Fruit fly (Drosophila melanogaster): Measurements from ENCODE around the gene atms.
A peak's percentile ranks its signal among the peaks of the same experiment; 100 is the strongest.

atms gene

dm6 chr3R:4806318-4806757 is 56.5 kb downstream of the atms start (continued):
- no peak for TF ChIP-seq tx (GFP tag; optimal IDR thresholded peaks at IDR 0.05)
- TF ChIP-seq CG15601 (tag; optimal IDR thresholded peaks at IDR 0.05): peak; percentile 78
- TF ChIP-seq otp (GFP tag; IDR thresholded peaks at IDR 0.05): peak; percentile 80
- TF ChIP-seq ATbp (GFP tag; optimal IDR thresholded peaks at IDR 0.05): peak; percentile 90
- TF ChIP-seq sim (GFP tag; IDR thresholded peaks at IDR 0.05): peak; percentile 68; the same call in 1 of the 2 replicates
- TF ChIP-seq sr (GFP tag; IDR thresholded peaks at IDR 0.05): peak; percentile 38; the same call in 1 of the 3 replicates
- peak; percentile 42; the same call in 1 of the 2 replicates for TF ChIP-seq CG13287 (GFP tag; IDR thresholded peaks at IDR 0.05; ENCODE audit: partially characterized antibody)
- TF ChIP-seq Oli (tag; optimal IDR thresholded peaks at IDR 0.05): peak; percentile 11
- no peak for TF ChIP-seq C15 (GFP tag; IDR thresholded peaks at IDR 0.05)
- TF ChIP-seq CG3163 (GFP tag; optimal IDR thresholded peaks at IDR 0.05): peak; percentile 63
- TF ChIP-seq Dad (GFP tag; optimal IDR thresholded peaks at IDR 0.05): no peak
- no peak for TF ChIP-seq zfh2 (GFP tag; optimal IDR thresholded peaks at IDR 0.05)
- peak; percentile 34 for TF ChIP-seq CG15696 (tag; optimal IDR thresholded peaks at IDR 0.05)
- peak; percentile 18; the same call in 1 of the 2 replicates for TF ChIP-seq rib (GFP tag; IDR thresholded peaks at IDR 0.05)
- peak; percentile 46 for TF ChIP-seq cwo (GFP tag; optimal IDR thresholded peaks at IDR 0.05)
- peak; percentile 69 for TF ChIP-seq CG33213 (GFP tag; optimal IDR thresholded peaks at IDR 0.05)
- peak; percentile 46 for TF ChIP-seq Side (GFP tag; optimal IDR thresholded peaks at IDR 0.05)
- TF ChIP-seq Nf-YC (tag; optimal IDR thresholded peaks at IDR 0.05): peak; percentile 29
- TF ChIP-seq CG17912 (GFP tag; optimal IDR thresholded peaks at IDR 0.05): peak; percentile 63
- peak; percentile 32 for TF ChIP-seq grau (tag; optimal IDR thresholded peaks at IDR 0.05)
- TF ChIP-seq CG8388 (GFP tag; optimal IDR thresholded peaks at IDR 0.05): peak; percentile 35
- peak; percentile 41; the same call in 1 of the 2 replicates for TF ChIP-seq NFAT (GFP tag; IDR thresholded peaks at IDR 0.05)
- no peak for TF ChIP-seq CG32772 (GFP tag; IDR thresholded peaks at IDR 0.05)
- TF ChIP-seq dimm (GFP tag; IDR thresholded peaks at IDR 0.05): no peak
- no peak for TF ChIP-seq CG1602 (GFP tag; optimal IDR thresholded peaks at IDR 0.05)
- TF ChIP-seq stwl (tag; optimal IDR thresholded peaks at IDR 0.05): peak; percentile 29
- no peak for TF ChIP-seq CG18011 (GFP tag; optimal IDR thresholded peaks at IDR 0.05)
- no peak for TF ChIP-seq Gsc (GFP tag; IDR thresholded peaks at IDR 0.05)
- no peak for TF ChIP-seq slbo (GFP tag; IDR thresholded peaks at IDR 0.05)
- no peak for TF ChIP-seq danr (GFP tag; IDR thresholded peaks at IDR 0.05)
- no peak for TF ChIP-seq CG11247 (GFP tag; IDR thresholded peaks at IDR 0.05)
- TF ChIP-seq ranshi (GFP tag; IDR thresholded peaks at IDR 0.05): no peak
- TF ChIP-seq NC2α (GFP tag; optimal IDR thresholded peaks at IDR 0.05): peak; percentile 43
- no peak for TF ChIP-seq ken (GFP tag; IDR thresholded peaks at IDR 0.05)
- peak; percentile 35 for TF ChIP-seq Atf-2 (GFP tag; optimal IDR thresholded peaks at IDR 0.05)
- peak; percentile 77 for TF ChIP-seq CG4282 (GFP tag; optimal IDR thresholded peaks at IDR 0.05)
- TF ChIP-seq CG34422 (GFP tag; IDR thresholded peaks at IDR 0.05): peak; percentile 70; the same call in 1 of the 3 replicates
- TF ChIP-seq peb (GFP tag; IDR thresholded peaks at IDR 0.05): no peak
- no peak for TF ChIP-seq dati (GFP tag; IDR thresholded peaks at IDR 0.05)
- TF ChIP-seq maf-S (GFP tag; optimal IDR thresholded peaks at IDR 0.05): peak; percentile 70
- TF ChIP-seq Chrac-16 (GFP tag; optimal IDR thresholded peaks at IDR 0.05): no peak
- no peak for TF ChIP-seq CG17612 (GFP tag; IDR thresholded peaks at IDR 0.05)
- TF ChIP-seq CG42726 (GFP tag; IDR thresholded peaks at IDR 0.05; ENCODE audit: partially characterized antibody): peak; percentile 17; the same call in 1 of the 2 replicates
- TF ChIP-seq corto (GFP tag; optimal IDR thresholded peaks at IDR 0.05): no peak
- TF ChIP-seq gfzf (GFP tag; optimal IDR thresholded peaks at IDR 0.05): no peak
- peak; percentile 91 for TF ChIP-seq CG3407 (GFP tag; optimal IDR thresholded peaks at IDR 0.05)
- TF ChIP-seq chn (GFP tag; optimal IDR thresholded peaks at IDR 0.05): peak; percentile 47
- peak; percentile 24 for TF ChIP-seq CG12942 (GFP tag; optimal IDR thresholded peaks at IDR 0.05)
- no peak for TF ChIP-seq knrl (GFP tag; IDR thresholded peaks at IDR 0.05; ENCODE audit: partially characterized antibody)
- no peak for TF ChIP-seq ab (GFP tag; optimal IDR thresholded peaks at IDR 0.05)
- peak; percentile 18 for TF ChIP-seq fd3F (GFP tag; optimal IDR thresholded peaks at IDR 0.05)
- TF ChIP-seq NK7.1 (GFP tag; optimal IDR thresholded peaks at IDR 0.05): peak; percentile 58
